Worm (Caenorhabditis elegans): Measurements from ENCODE around the gene lin-36.

DNA sequence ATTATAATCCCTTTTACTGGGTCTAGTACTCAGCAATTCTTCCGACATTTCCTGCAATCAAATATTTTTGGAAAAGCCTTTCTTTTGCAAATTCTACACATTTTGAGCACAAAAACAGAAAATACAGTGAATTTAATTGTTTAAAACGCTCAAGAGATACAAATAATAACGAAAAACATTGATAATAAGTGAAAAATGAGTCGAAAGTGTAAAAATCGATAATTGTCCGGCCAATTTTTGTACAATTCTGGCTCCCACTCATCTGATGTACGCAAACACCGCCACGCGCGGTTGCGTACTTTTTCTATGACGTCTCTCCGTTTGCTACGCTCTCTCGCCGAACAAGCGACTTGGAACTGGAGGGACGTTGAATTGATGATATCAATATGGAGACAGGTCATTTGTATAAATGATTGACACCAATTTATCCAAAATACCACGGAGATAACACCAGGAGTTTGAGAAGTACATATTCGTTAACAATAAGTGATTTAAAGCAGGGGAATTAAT lies at the start of gene lin-36:
- TF ChIP-seq jun-1 (tag; optimal IDR thresholded peaks at IDR 0.05) (peak; percentile 45), ztf-4 (tag; optimal IDR thresholded peaks at IDR 0.05) (no peak), pha-4 (tag; optimal IDR thresholded peaks at IDR 0.05) (peak; percentile 84), ceh-28 (tag; optimal IDR thresholded peaks at IDR 0.05) (peak; percentile 92), unc-62 (GFP tag; optimal IDR thresholded peaks at IDR 0.05) (no peak), unc-39 (tag; optimal IDR thresholded peaks at IDR 0.05) (no peak), nhr-237 (tag; optimal IDR thresholded peaks at IDR 0.05) (no peak), zag-1 (tag; optimal IDR thresholded peaks at IDR 0.05) (no peak), elt-2 (tag; optimal IDR thresholded peaks at IDR 0.05) (peak; percentile 46)
